Worm (Caenorhabditis elegans) whole organism, late embryonic: ENCODE results near the gene cpg-19.

Source experiments
- ama-1 ChIP-seq: fragments of 150-350 bp; optimal IDR thresholded peaks from 2 replicates; lab custom pipeline; 2014
- ceh-9 ChIP-seq: sonication (generic microtip); optimal IDR thresholded peaks from 2 replicates; lab custom pipeline; 2016; ENCODE audit warnings: mild to moderate bottlenecking, missing genetic modification characterization, inconsistent platforms, missing compliant biosample characterization
- fkh-10 ChIP-seq: fragments of 150-350 bp; optimal IDR thresholded peaks from 2 replicates; lab custom pipeline; 2014; ENCODE audit warnings: missing biosample characterization, missing genetic modification reagents, missing genetic modification characterization
- hlh-13 ChIP-seq: fragments of 200-800 bp; sonication (Bioruptor generic); optimal IDR thresholded peaks from 2 replicates; lab custom pipeline; 2018; ENCODE audit warnings: mild to moderate bottlenecking, missing genetic modification characterization, missing compliant biosample characterization
- hlh-15 ChIP-seq: sonication (generic microtip); optimal IDR thresholded peaks from 2 replicates; lab custom pipeline; 2016; ENCODE audit warnings: missing genetic modification characterization, missing compliant biosample characterization
- npax-4 ChIP-seq: sonication (generic microtip); optimal IDR thresholded peaks from 2 replicates; lab custom pipeline; 2016; ENCODE audit warnings: missing genetic modification characterization, missing compliant biosample characterization
- pha-4 ChIP-seq: fragments of 150-350 bp; optimal IDR thresholded peaks from 2 replicates; lab custom pipeline; 2018; ENCODE audit warnings: missing biosample characterization, missing genetic modification reagents, missing genetic modification characterization

- no peak for TF ChIP-seq ceh-9 (tag; lab: Kevin White, UChicago)
- TF ChIP-seq pha-4 = no peak
- no peak for TF ChIP-seq hlh-15 (tag; lab: Kevin White, UChicago)
- no peak for TF ChIP-seq ama-1
- no peak for TF ChIP-seq fkh-10 (GFP tag; lab: Kevin White, UChicago)
- no peak for TF ChIP-seq npax-4 (tag; lab: Kevin White, UChicago)
- TF ChIP-seq hlh-13 (GFP tag; lab: Kevin White, UChicago) = no peak
Measured at ce11 chrX:16596972-16597371, 24.6 kb upstream of the cpg-19 start.
